Fruit fly (Drosophila melanogaster): ENCODE data around the gene ERp44.
A peak's percentile ranks its signal among the peaks of the same experiment; 100 is the strongest.

ERp44 gene

DNA sequence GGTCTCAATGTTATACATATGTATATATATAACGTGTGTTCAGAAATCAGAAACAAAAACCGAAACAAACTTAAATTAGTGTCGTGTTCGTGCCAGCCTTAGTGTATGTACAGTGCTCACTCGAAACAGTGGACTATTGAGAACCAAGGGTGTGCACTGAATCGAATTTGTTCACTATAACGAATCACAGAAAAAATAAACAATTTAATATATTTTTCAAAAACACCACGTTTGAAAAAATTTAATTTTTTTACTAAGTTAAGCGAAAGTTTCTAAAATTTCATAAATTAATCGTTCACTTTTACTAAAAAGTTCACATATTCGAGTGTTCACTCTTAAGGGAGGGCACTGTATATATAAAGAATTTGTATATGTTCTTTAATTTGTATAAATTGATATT is 12.3 kb downstream of the ERp44 start:
- TF ChIP-seq ems (GFP tag; optimal IDR thresholded peaks at IDR 0.05), result peak; percentile 2
- TF ChIP-seq CG10267 (tag; optimal IDR thresholded peaks at IDR 0.05), result peak; percentile 14
- no peak for TF ChIP-seq Bteb2 (GFP tag; optimal IDR thresholded peaks at IDR 0.05)
- TF ChIP-seq CG1603 (tag; optimal IDR thresholded peaks at IDR 0.05), result no peak
- no peak for TF ChIP-seq bbx (GFP tag; IDR thresholded peaks at IDR 0.05; ENCODE audit: partially characterized antibody)
- peak; percentile 25 for TF ChIP-seq phol (tag; optimal IDR thresholded peaks at IDR 0.05)
- peak in 1 of 2 experiments; percentile 9 for TF ChIP-seq dpn (GFP tag; optimal IDR thresholded peaks at IDR 0.05)
- peak; percentile 21 for TF ChIP-seq CG10979 (tag; optimal IDR thresholded peaks at IDR 0.05)
- TF ChIP-seq chm (GFP tag; IDR thresholded peaks at IDR 0.05), result no peak
- TF ChIP-seq CG30403 (GFP tag; optimal IDR thresholded peaks at IDR 0.05), result peak; percentile 28
- TF ChIP-seq CG2678 (tag; optimal IDR thresholded peaks at IDR 0.05), result peak; percentile 58
- peak; percentile 41 for TF ChIP-seq CG31441 (GFP tag; IDR thresholded peaks at IDR 0.05)
- TF ChIP-seq so (GFP tag; IDR thresholded peaks at IDR 0.05), result no peak
- no peak for TF ChIP-seq NK7.1 (GFP tag; optimal IDR thresholded peaks at IDR 0.05)
- TF ChIP-seq hkb (optimal IDR thresholded peaks at IDR 0.05), result no peak
- TF ChIP-seq hkb (GFP tag; IDR thresholded peaks at IDR 0.05), result 0 out of 2 replicates have a peak, but pooled peaks have one; percentile 28
- TF ChIP-seq slou (GFP tag; optimal IDR thresholded peaks at IDR 0.05), result no peak
- TF ChIP-seq CG14710 (tag; optimal IDR thresholded peaks at IDR 0.05), result no peak
- peak; percentile 14 for TF ChIP-seq CG17829 (tag; optimal IDR thresholded peaks at IDR 0.05)
- no peak for TF ChIP-seq jigr1 (GFP tag; IDR thresholded peaks at IDR 0.05)
- no peak for TF ChIP-seq pum (GFP tag; optimal IDR thresholded peaks at IDR 0.05)
- no peak for TF ChIP-seq D (optimal IDR thresholded peaks at IDR 0.05)
- TF ChIP-seq D (GFP tag; optimal IDR thresholded peaks at IDR 0.05), result no peak
- TF ChIP-seq BtbVII (GFP tag; optimal IDR thresholded peaks at IDR 0.05), result no peak
- no peak for TF ChIP-seq Hr3 (GFP tag; optimal IDR thresholded peaks at IDR 0.05)
- TF ChIP-seq Gsc (GFP tag; IDR thresholded peaks at IDR 0.05), result no peak
- peak; percentile 5 for TF ChIP-seq trem (tag; optimal IDR thresholded peaks at IDR 0.05)
- peak; percentile 47 for TF ChIP-seq Fer1 (GFP tag; optimal IDR thresholded peaks at IDR 0.05)
- peak; percentile 10 for TF ChIP-seq CG12299 (tag; optimal IDR thresholded peaks at IDR 0.05)
- no peak for TF ChIP-seq Atf-2 (GFP tag; optimal IDR thresholded peaks at IDR 0.05)
- TF ChIP-seq CG11093 (GFP tag; IDR thresholded peaks at IDR 0.05), result no peak
- TF ChIP-seq Hey (tag; optimal IDR thresholded peaks at IDR 0.05), result no peak
- no peak for TF ChIP-seq CG18764 (GFP tag; optimal IDR thresholded peaks at IDR 0.05)
- TF ChIP-seq CkIIα-i1 (GFP tag; IDR thresholded peaks at IDR 0.05), result no peak
- TF ChIP-seq nerfin-1 (tag; optimal IDR thresholded peaks at IDR 0.05), result no peak
- no peak for TF ChIP-seq CG11695 (GFP tag; IDR thresholded peaks at IDR 0.05)
- TF ChIP-seq ac (GFP tag; optimal IDR thresholded peaks at IDR 0.05), result no peak
- no peak for TF ChIP-seq fd3F (GFP tag; optimal IDR thresholded peaks at IDR 0.05)
- 0 out of 3 replicates have a peak, but pooled peaks have one; percentile 33 for TF ChIP-seq CG17361 (GFP tag; IDR thresholded peaks at IDR 0.05)
- TF ChIP-seq CG8281 (tag; optimal IDR thresholded peaks at IDR 0.05), result no peak
- TF ChIP-seq CG4282 (GFP tag; optimal IDR thresholded peaks at IDR 0.05), result no peak
- TF ChIP-seq tx (GFP tag; optimal IDR thresholded peaks at IDR 0.05), result no peak
- TF ChIP-seq lab (GFP tag; optimal IDR thresholded peaks at IDR 0.05), result peak; percentile 48
- TF ChIP-seq sqz (GFP tag; optimal IDR thresholded peaks at IDR 0.05), result no peak
- TF ChIP-seq Eip74EF (GFP tag; optimal IDR thresholded peaks at IDR 0.05), result no peak
- no peak for TF ChIP-seq CG1832 (GFP tag; optimal IDR thresholded peaks at IDR 0.05)
- no peak for TF ChIP-seq nau (GFP tag; optimal IDR thresholded peaks at IDR 0.05)
- peak; percentile 38 for TF ChIP-seq Fer3 (tag; optimal IDR thresholded peaks at IDR 0.05)
- TF ChIP-seq Meics (GFP tag; optimal IDR thresholded peaks at IDR 0.05), result peak; percentile 24
- TF ChIP-seq CG12155 (GFP tag; optimal IDR thresholded peaks at IDR 0.05), result no peak
- no peak for TF ChIP-seq chif (GFP tag; optimal IDR thresholded peaks at IDR 0.05)
- TF ChIP-seq CG17328 (GFP tag; IDR thresholded peaks at IDR 0.05), result 0 out of 2 replicates have a peak, but pooled peaks have one; percentile 15

All from whole organism, embryonic.